Worm (Caenorhabditis elegans) whole organism, L4 larva: Measurements from ENCODE around the gene hda-11.

Experiments used
- ama-1 ChIP-seq: fragments of 150-350 bp; optimal IDR thresholded peaks from 2 replicates; lab custom pipeline; 2014; ENCODE audit warnings: inconsistent platforms, mixed read lengths
- ces-1 ChIP-seq: fragments of 150-350 bp; sonication (generic microtip); optimal IDR thresholded peaks from 4 replicates; lab custom pipeline; 2014; ENCODE audit warnings: missing biosample characterization, missing genetic modification reagents, missing genetic modification characterization
- fkh-10 ChIP-seq: fragments of 150-350 bp; optimal IDR thresholded peaks from 2 replicates; lab custom pipeline; 2014; ENCODE audit warnings: missing biosample characterization, missing genetic modification reagents, missing genetic modification characterization
- madf-5 ChIP-seq, 2 experiments: fragments of 200-800 bp; sonication (Bioruptor generic); IDR thresholded peaks; 2 replicates each; pipeline ENCODE4 v1.3.6; 2022; ENCODE audit warnings: missing compliant biosample characterization in 2 of 2, missing genetic modification characterization in 2 of 2
- pqm-1 ChIP-seq: sonication (generic microtip); optimal IDR thresholded peaks from 2 replicates; lab custom pipeline; 2017; ENCODE audit warnings: missing biosample characterization, missing genetic modification characterization
- zfp-3 ChIP-seq: fragments of 200-800 bp; sonication (Bioruptor generic); conservative IDR thresholded peaks from 2 replicates; pipeline ENCODE4 v1.3.6; 2022; ENCODE audit warnings: missing genetic modification reagents, missing genetic modification characterization, missing compliant biosample characterization

DNA sequence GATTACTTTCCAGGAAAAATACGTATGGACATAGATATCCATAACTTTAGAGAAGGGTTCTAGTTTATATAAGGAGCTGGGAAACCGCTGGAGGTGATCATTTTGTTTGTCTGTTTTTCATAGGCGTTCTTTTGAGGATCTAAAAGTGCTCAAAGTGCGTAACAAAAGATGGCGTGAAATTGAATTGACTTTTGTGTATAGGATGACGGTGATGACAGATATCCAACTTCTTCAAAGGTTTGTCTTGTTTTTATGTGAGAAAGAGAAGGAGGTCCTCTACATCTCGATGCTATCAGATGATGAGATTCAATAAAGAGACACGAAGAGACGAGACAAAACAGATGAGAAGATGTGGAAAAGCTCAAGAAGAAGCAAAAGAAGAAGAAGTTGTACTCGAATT is 9.3 kb upstream of the hda-11 start:
- TF ChIP-seq pqm-1 (tag; lab: Kevin White, UChicago) (no peak), fkh-10 (no peak), madf-5 (GFP tag; IDR thresholded peaks at IDR 0.05; lab: Robert Waterston, UW) (no peak), ces-1 (no peak), ama-1 (lab: Kevin White, UChicago) (no peak), zfp-3 (GFP tag; lab: Robert Waterston, UW) (no peak)
